Fruit fly (Drosophila melanogaster): ENCODE data around the gene Lk6.
A peak's percentile ranks its signal among the peaks of the same experiment; 100 is the strongest.

The Lk6 gene

DNA sequence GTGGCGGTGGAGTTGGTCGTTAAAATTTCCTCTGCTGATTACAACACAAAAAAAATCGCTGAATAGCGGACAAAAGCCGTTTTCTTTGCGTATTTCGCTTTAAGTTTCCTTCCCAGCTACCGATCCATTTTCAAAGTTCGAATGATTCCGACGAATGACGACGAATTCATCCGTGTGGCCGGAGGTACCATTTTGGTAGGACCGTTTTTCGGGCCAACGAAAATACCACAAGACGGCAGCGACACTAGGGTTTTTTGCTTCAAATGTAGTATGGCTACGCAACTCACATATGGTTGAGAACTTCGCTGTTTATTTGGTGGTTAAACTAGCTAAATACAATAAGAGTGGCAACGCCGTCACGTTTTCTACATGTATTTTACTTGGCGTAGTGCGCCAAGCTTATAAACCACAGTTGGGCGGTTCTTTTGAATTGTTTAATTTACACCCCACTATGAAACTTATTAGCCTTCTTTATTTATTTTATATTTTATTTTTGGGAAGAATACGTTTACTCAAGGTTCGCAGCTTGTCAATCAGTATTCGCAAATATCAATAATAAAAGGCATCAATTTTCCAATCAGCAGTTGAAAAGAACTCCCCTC lies at the start of gene Lk6:
Gene Lk6 (minus strand): TSS at position 179 of the 602 bp plus-strand sequence.
- TF ChIP-seq CG12768 (GFP tag; optimal IDR thresholded peaks at IDR 0.05) = peak; percentile 73
- peak; percentile 78 for TF ChIP-seq tj (GFP tag; optimal IDR thresholded peaks at IDR 0.05)
- TF ChIP-seq Crg-1 (GFP tag; optimal IDR thresholded peaks at IDR 0.05) = no peak
- no peak for TF ChIP-seq cnc (optimal IDR thresholded peaks at IDR 0.05)
- TF ChIP-seq bab1 (GFP tag; optimal IDR thresholded peaks at IDR 0.05) = peak; percentile 90
- peak; percentile 85 for TF ChIP-seq CG11617 (GFP tag; optimal IDR thresholded peaks at IDR 0.05)
- no peak for TF ChIP-seq toe (GFP tag; optimal IDR thresholded peaks at IDR 0.05)
- peak; percentile 54 for TF ChIP-seq ovo (GFP tag; optimal IDR thresholded peaks at IDR 0.05)
- TF ChIP-seq CG14711 (tag; optimal IDR thresholded peaks at IDR 0.05) = peak; percentile 45
- TF ChIP-seq CG7045 (GFP tag; optimal IDR thresholded peaks at IDR 0.05) = peak; percentile 58
- peak; percentile 59 for TF ChIP-seq CG1620 (GFP tag; optimal IDR thresholded peaks at IDR 0.05)
- TF ChIP-seq CG33017 (tag; optimal IDR thresholded peaks at IDR 0.05) = peak; percentile 84
- TF ChIP-seq Mnt (GFP tag; optimal IDR thresholded peaks at IDR 0.05) = peak; percentile 82
- TF ChIP-seq CG5204 (GFP tag; optimal IDR thresholded peaks at IDR 0.05) = no peak
- peak; percentile 47 for TF ChIP-seq pad (GFP tag; optimal IDR thresholded peaks at IDR 0.05)
- peak; percentile 80 for TF ChIP-seq CG7101 (tag; optimal IDR thresholded peaks at IDR 0.05)
- peak; percentile 9 for TF ChIP-seq Clk (GFP tag; optimal IDR thresholded peaks at IDR 0.05)
- peak; percentile 93 for TF ChIP-seq cic (GFP tag; optimal IDR thresholded peaks at IDR 0.05)
- TF ChIP-seq kay (GFP tag; ENCODE audit: borderline replicate concordance) = peak; percentile 90
- no peak for TF ChIP-seq Hr96 (GFP tag; optimal IDR thresholded peaks at IDR 0.05)

DNA sequence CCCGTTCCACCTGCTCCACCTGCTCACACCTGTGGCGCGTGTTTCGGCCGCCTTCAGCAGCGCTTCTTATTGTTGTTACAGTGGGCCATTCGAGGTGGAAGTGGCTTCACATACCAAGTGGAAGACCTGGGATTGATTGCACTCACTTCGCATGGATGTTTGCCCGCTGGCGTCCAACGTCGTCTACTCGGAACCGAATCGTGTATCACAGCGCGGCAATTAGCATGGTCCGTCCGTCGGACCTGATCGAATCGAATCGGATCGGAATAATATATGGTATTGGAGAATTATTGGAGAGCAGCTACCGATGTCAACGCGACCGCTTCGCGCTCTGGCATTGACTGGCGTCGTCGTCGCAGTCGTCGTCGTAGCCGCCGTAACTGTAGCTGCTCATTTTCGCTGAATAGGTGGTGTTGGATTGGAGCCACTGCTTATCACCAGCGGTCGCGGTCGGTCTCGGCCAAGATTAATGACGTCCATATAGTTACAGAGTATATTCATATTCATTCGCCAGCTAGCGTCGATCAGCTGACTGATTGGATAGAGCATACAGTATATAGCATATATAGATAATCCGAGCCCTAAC lies 48.7 kb upstream of the Lk6 start, which contains the start of gene ClC-a:
Gene ClC-a (minus strand): TSS at position 327 of the 586 bp plus-strand sequence.
- TF ChIP-seq tj (GFP tag; optimal IDR thresholded peaks at IDR 0.05) (peak; percentile 81), bab1 (GFP tag; optimal IDR thresholded peaks at IDR 0.05) (peak; percentile 74), Mnt (GFP tag; optimal IDR thresholded peaks at IDR 0.05) (peak; percentile 59), CG12768 (GFP tag; optimal IDR thresholded peaks at IDR 0.05) (peak; percentile 9), kay (GFP tag; ENCODE audit: borderline replicate concordance) (peak; percentile 94), toe (GFP tag; optimal IDR thresholded peaks at IDR 0.05) (no peak), CG7045 (GFP tag; optimal IDR thresholded peaks at IDR 0.05) (no peak), cic (GFP tag; optimal IDR thresholded peaks at IDR 0.05) (peak; percentile 89), ovo (GFP tag; optimal IDR thresholded peaks at IDR 0.05) (peak; percentile 18)

DNA sequence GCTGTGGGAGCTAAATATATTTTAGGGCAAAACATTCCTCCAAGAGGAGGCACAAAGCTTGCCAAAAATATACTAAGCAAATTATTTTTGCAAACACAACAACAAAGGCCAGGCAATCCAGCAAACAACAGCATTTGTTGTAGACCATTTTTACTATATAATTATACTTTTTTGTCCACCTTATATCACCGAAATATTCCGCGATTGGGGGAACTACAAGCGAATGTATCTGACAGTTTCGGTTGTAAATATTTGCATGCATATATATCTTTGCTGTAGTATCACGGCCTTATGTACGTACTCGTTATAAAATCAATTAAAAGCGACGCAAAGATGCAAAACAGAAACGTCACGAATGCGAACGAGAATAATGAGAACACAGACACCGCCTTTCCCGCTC lies 48.2 kb upstream of the Lk6 start:
- no peak for TF ChIP-seq Crg-1 (GFP tag; optimal IDR thresholded peaks at IDR 0.05)
- peak; percentile 81 for TF ChIP-seq kay (GFP tag; ENCODE audit: borderline replicate concordance)

DNA sequence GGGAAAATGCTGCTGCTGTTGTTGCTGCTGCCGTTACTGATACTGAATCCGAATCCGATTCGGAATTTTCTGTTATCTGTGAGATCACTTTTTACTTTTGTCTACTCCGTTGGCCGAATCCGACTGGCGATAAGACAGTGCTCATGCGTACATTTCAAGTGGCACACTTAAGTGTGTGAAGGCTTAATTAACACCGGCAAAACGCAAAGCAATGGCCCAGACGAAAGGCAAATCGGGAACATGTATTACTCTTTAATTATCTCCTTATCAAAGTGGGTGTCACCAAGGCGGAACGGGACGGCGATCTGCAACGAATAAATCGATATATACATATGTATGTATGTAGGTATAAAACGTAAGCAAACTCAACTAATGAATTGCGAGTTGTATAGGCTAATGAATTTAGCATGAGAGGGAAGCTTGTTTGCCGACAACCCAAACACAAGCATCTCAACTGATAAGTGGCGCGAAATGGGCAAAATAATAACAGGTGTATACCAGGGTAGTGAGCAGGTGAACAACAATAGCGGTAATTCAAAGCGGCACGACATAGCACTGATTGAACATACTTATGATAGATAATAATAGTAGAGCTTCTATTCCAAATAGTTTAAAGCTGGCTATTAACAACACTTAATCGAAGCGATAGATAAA lies 46.7 kb upstream of the Lk6 start:
- no peak for TF ChIP-seq CG7045 (GFP tag; optimal IDR thresholded peaks at IDR 0.05)
- no peak for TF ChIP-seq Mnt (GFP tag; optimal IDR thresholded peaks at IDR 0.05)
- no peak for TF ChIP-seq CG12768 (GFP tag; optimal IDR thresholded peaks at IDR 0.05)
- TF ChIP-seq pad (GFP tag; optimal IDR thresholded peaks at IDR 0.05) = no peak
- no peak for TF ChIP-seq CG14711 (tag; optimal IDR thresholded peaks at IDR 0.05)
- no peak for TF ChIP-seq tj (GFP tag; optimal IDR thresholded peaks at IDR 0.05)
- TF ChIP-seq Crg-1 (GFP tag; optimal IDR thresholded peaks at IDR 0.05) = no peak
- peak; percentile 60 for TF ChIP-seq cic (GFP tag; optimal IDR thresholded peaks at IDR 0.05)
- TF ChIP-seq bab1 (GFP tag; optimal IDR thresholded peaks at IDR 0.05) = no peak
- no peak for TF ChIP-seq CG33017 (tag; optimal IDR thresholded peaks at IDR 0.05)
- peak; percentile 56 for TF ChIP-seq kay (GFP tag; ENCODE audit: borderline replicate concordance)

dm6 chr3R:11809620-11810019 lies 45.4 kb upstream of the Lk6 start:
- TF ChIP-seq CG12768 (GFP tag; optimal IDR thresholded peaks at IDR 0.05) = no peak
- no peak for TF ChIP-seq pad (GFP tag; optimal IDR thresholded peaks at IDR 0.05)
- TF ChIP-seq Crg-1 (GFP tag; optimal IDR thresholded peaks at IDR 0.05) = no peak
- no peak for TF ChIP-seq CG14711 (tag; optimal IDR thresholded peaks at IDR 0.05)
- no peak for TF ChIP-seq Clk (GFP tag; optimal IDR thresholded peaks at IDR 0.05)
- TF ChIP-seq bab1 (GFP tag; optimal IDR thresholded peaks at IDR 0.05) = no peak
- no peak for TF ChIP-seq cic (GFP tag; optimal IDR thresholded peaks at IDR 0.05)
- TF ChIP-seq cnc (optimal IDR thresholded peaks at IDR 0.05) = no peak
- TF ChIP-seq kay (GFP tag; ENCODE audit: borderline replicate concordance) = no peak
- TF ChIP-seq tj (GFP tag; optimal IDR thresholded peaks at IDR 0.05) = no peak
- no peak for TF ChIP-seq CG11617 (GFP tag; optimal IDR thresholded peaks at IDR 0.05)
- no peak for TF ChIP-seq CG7101 (tag; optimal IDR thresholded peaks at IDR 0.05)
- no peak for TF ChIP-seq Mnt (GFP tag; optimal IDR thresholded peaks at IDR 0.05)

DNA sequence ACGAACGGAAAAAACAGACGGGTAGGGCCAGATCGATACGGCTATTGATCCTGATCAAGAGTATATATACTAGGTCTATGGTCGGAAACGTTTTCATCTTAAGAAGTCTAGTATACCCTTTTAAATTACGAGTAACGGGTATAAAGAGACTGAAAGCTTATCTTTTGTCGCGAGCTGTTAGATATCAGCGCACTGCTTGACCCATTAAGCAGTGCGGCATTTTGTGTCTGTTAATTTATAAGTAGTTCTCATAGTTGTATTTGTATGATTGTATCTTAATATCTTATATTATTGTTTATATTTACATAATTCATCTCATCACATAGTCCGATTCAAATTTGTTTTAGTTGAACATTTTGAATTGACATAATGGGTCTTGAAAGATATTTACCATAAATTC lies 43.4 kb upstream of the Lk6 start:
- TF ChIP-seq Clk (GFP tag; optimal IDR thresholded peaks at IDR 0.05) = no peak
- no peak for TF ChIP-seq ovo (GFP tag; optimal IDR thresholded peaks at IDR 0.05)
- TF ChIP-seq CG14711 (tag; optimal IDR thresholded peaks at IDR 0.05) = no peak
- TF ChIP-seq tj (GFP tag; optimal IDR thresholded peaks at IDR 0.05) = no peak
- TF ChIP-seq cnc (optimal IDR thresholded peaks at IDR 0.05) = no peak
- TF ChIP-seq CG5204 (GFP tag; optimal IDR thresholded peaks at IDR 0.05) = no peak
- TF ChIP-seq CG12768 (GFP tag; optimal IDR thresholded peaks at IDR 0.05) = no peak
- no peak for TF ChIP-seq CG7045 (GFP tag; optimal IDR thresholded peaks at IDR 0.05)
- no peak for TF ChIP-seq CG11617 (GFP tag; optimal IDR thresholded peaks at IDR 0.05)
- no peak for TF ChIP-seq pad (GFP tag; optimal IDR thresholded peaks at IDR 0.05)
- TF ChIP-seq bab1 (GFP tag; optimal IDR thresholded peaks at IDR 0.05) = no peak
- TF ChIP-seq CG7101 (tag; optimal IDR thresholded peaks at IDR 0.05) = no peak
- no peak for TF ChIP-seq kay (GFP tag; ENCODE audit: borderline replicate concordance)
- no peak for TF ChIP-seq Crg-1 (GFP tag; optimal IDR thresholded peaks at IDR 0.05)
- TF ChIP-seq CG1620 (GFP tag; optimal IDR thresholded peaks at IDR 0.05) = no peak
- no peak for TF ChIP-seq toe (GFP tag; optimal IDR thresholded peaks at IDR 0.05)

All from whole organism, adult.